Fruit fly (Drosophila melanogaster) whole organism, wandering third instar larva: ENCODE results near the gene CG7326.

ENCODE experiments used
- HLH106 ChIP-seq: fragments of 200-800 bp; optimal IDR thresholded peaks from 3 replicates; lab custom pipeline; 2019; ENCODE audit warnings: missing biosample characterization, mild to moderate bottlenecking, missing genetic modification characterization, moderate library complexity
- Myc ChIP-seq: fragments of >200 bp; optimal IDR thresholded peaks from 2 replicates; lab custom pipeline; 2017
- N ChIP-seq: fragments of >200 bp; optimal IDR thresholded peaks from 2 replicates; lab custom pipeline; 2018; ENCODE audit warnings: missing biosample characterization, missing external identifiers, missing genetic modification characterization
- Rel ChIP-seq, 2 experiments: fragments of 200-800 bp; sonication (Bioruptor generic) in 1 of 2; optimal IDR thresholded peaks; 2 replicates in 1 of 2; 3 replicates in 1 of 2; lab custom pipeline; 2016 to 2019; ENCODE audit warnings: mild to moderate bottlenecking in 2 of 2, missing biosample characterization in 2 of 2, missing genetic modification characterization in 2 of 2, moderate library complexity in 1 of 2
- dl ChIP-seq, 2 experiments: fragments of 175-275, 200-275 bp in 1 of 2; fragments of 200-275 bp in 1 of 2; sonication (Bioruptor generic); optimal IDR thresholded peaks; lab custom pipeline; 2018; ENCODE audit warnings: mild to moderate bottlenecking in 2 of 2, missing biosample characterization in 2 of 2, missing genetic modification characterization in 2 of 2, moderate library complexity in 2 of 2; ENCODE audit not compliant: partially characterized antibody in 2 of 2, insufficient read depth in 1 of 2
- dmrt93B ChIP-seq: fragments of 200-800 bp; sonication (Bioruptor generic); optimal IDR thresholded peaks from 2 replicates; lab custom pipeline; 2018; ENCODE audit warnings: missing biosample characterization, mild to moderate bottlenecking, missing genetic modification characterization
- h ChIP-seq: fragments of 200-800 bp; sonication (Bioruptor generic); optimal IDR thresholded peaks from 3 replicates; lab custom pipeline; 2016; ENCODE audit warnings: missing biosample characterization, mild to moderate bottlenecking, missing genetic modification characterization
- lola ChIP-seq: fragments of >200 bp; optimal IDR thresholded peaks from 2 replicates; lab custom pipeline; 2017; ENCODE audit warnings: missing biosample characterization, missing genetic modification characterization
- usp ChIP-seq: fragments of >200 bp; optimal IDR thresholded peaks from 2 replicates; lab custom pipeline; 2017; ENCODE audit warnings: missing biosample characterization, missing genetic modification characterization

dm6 chrX:18857356-18857807 is 6.2 kb downstream of the CG7326 start, which contains the start of gene CG7322:
- no peak for TF ChIP-seq Myc
- no peak for TF ChIP-seq Rel (GFP tag; optimal IDR thresholded peaks at IDR 0.05; lab: Kevin White, UChicago)
- TF ChIP-seq Rel (tag; optimal IDR thresholded peaks at IDR 0.05; lab: Kevin White, UChicago), result peak; percentile 2
- TF ChIP-seq dmrt93B (GFP tag; lab: Kevin White, UChicago), result no peak
- no peak for TF ChIP-seq usp
- no peak for TF ChIP-seq dl (GFP tag; optimal IDR thresholded peaks at IDR 0.05; lab: Kevin White, UChicago; ENCODE audit: insufficient read depth in 1 of 2, partially characterized antibody in 2 of 2)
- no peak for TF ChIP-seq N (GFP tag; lab: Kevin White, UChicago)
- TF ChIP-seq h (GFP tag; lab: Kevin White, UChicago), result no peak
- no peak for TF ChIP-seq lola (GFP tag; lab: Kevin White, UChicago)
- TF ChIP-seq HLH106 (tag; lab: Kevin White, UChicago), result no peak
